Worm (Caenorhabditis elegans) whole organism, L2 larva: ENCODE results near the gene R03H10.4.

Experiments used
- R02D3.7 ChIP-seq: fragments of 150-350 bp; optimal IDR thresholded peaks from 2 replicates; lab custom pipeline; 2014; ENCODE audit warnings: missing biosample characterization, missing genetic modification characterization
- aly-2 ChIP-seq: fragments of 150-350 bp; optimal IDR thresholded peaks from 2 replicates; lab custom pipeline; 2014; ENCODE audit warnings: missing biosample characterization, missing genetic modification characterization
- ceh-82 ChIP-seq: fragments of 150-350 bp; optimal IDR thresholded peaks from 2 replicates; lab custom pipeline; 2014; ENCODE audit warnings: missing biosample characterization, missing genetic modification characterization
- egl-27 ChIP-seq: sonication (generic microtip); optimal IDR thresholded peaks from 3 replicates; lab custom pipeline; 2017; ENCODE audit warnings: missing biosample characterization, missing genetic modification reagents, missing genetic modification characterization
- elt-3 ChIP-seq: sonication (generic microtip); optimal IDR thresholded peaks from 2 replicates; lab custom pipeline; 2017; ENCODE audit warnings: missing biosample characterization, missing genetic modification characterization
- lin-39 ChIP-seq: fragments of 150-350 bp; optimal IDR thresholded peaks from 2 replicates; lab custom pipeline; 2014; ENCODE audit warnings: missing biosample characterization, missing genetic modification reagents, missing genetic modification characterization
- lsy-2 ChIP-seq, 2 experiments: fragments of 150-350 bp in 1 of 2; sonication (generic microtip) in 1 of 2; optimal IDR thresholded peaks; 2 replicates each; lab custom pipeline; 2014 to 2017; ENCODE audit warnings: missing biosample characterization in 2 of 2, missing genetic modification characterization in 2 of 2
- mab-5 ChIP-seq: fragments of 150-350 bp; optimal IDR thresholded peaks from 2 replicates; lab custom pipeline; 2014; ENCODE audit warnings: missing biosample characterization, missing genetic modification characterization
- nhr-11 ChIP-seq: fragments of 150-350 bp; optimal IDR thresholded peaks from 2 replicates; lab custom pipeline; 2014; ENCODE audit warnings: missing biosample characterization, missing genetic modification characterization
- nhr-25 ChIP-seq: fragments of 150-350 bp; sonication (generic microtip); optimal IDR thresholded peaks from 3 replicates; lab custom pipeline; 2014; ENCODE audit warnings: missing biosample characterization, missing genetic modification characterization
- snpc-4 ChIP-seq: fragments of 150-350 bp; optimal IDR thresholded peaks from 2 replicates; lab custom pipeline; 2014; ENCODE audit warnings: missing biosample characterization, missing genetic modification characterization
- unc-62 ChIP-seq: fragments of 150-350 bp; optimal IDR thresholded peaks from 2 replicates; lab custom pipeline; 2014; ENCODE audit warnings: missing biosample characterization, missing genetic modification reagents, missing genetic modification characterization
- zag-1 ChIP-seq: fragments of 150-350 bp; optimal IDR thresholded peaks from 2 replicates; lab custom pipeline; 2014; ENCODE audit warnings: missing biosample characterization, missing genetic modification characterization
- ztf-1 ChIP-seq: fragments of 200-800 bp; sonication (Bioruptor generic); conservative IDR thresholded peaks from 2 replicates; pipeline ENCODE4 v1.3.6; 2022; ENCODE audit warnings: missing genetic modification characterization, missing compliant biosample characterization

DNA sequence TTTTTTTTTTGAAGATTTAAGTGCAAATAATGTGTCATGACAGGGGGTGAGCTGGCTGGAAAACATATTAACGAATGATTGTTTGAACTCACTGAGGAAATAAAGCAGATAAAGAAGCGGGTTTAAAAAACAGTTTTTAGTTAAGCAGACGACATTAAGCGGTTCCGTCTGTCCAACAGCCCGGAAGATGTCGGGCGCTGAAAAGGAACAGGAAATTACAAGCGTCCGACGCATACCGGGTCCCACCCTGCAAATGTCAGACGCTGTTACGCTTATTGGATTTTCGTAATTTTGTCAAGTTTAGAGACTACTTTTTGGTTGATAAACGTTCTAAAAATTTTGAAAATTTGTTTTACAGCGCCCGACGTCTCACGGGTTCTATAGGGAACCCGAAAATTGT is 8.7 kb downstream of the R03H10.4 start:
- no peak for TF ChIP-seq ceh-82 (tag; lab: Kevin White, UChicago)
- no peak for TF ChIP-seq nhr-25
- no peak for TF ChIP-seq snpc-4 (tag; lab: Kevin White, UChicago)
- no peak for TF ChIP-seq lsy-2 (tag; optimal IDR thresholded peaks at IDR 0.05; lab: Kevin White, UChicago)
- no peak for TF ChIP-seq egl-27 (tag; lab: Kevin White, UChicago)
- TF ChIP-seq ztf-1 (GFP tag; lab: Robert Waterston, UW), result no peak
- TF ChIP-seq zag-1 (tag; lab: Kevin White, UChicago), result no peak
- no peak for TF ChIP-seq aly-2 (tag; lab: Kevin White, UChicago)
- no peak for TF ChIP-seq lin-39 (tag; lab: Kevin White, UChicago)
- TF ChIP-seq R02D3.7 (tag; lab: Kevin White, UChicago), result no peak
- TF ChIP-seq mab-5 (tag; lab: Kevin White, UChicago), result no peak
- TF ChIP-seq unc-62 (GFP tag; lab: Kevin White, UChicago), result no peak
- TF ChIP-seq elt-3 (tag; lab: Kevin White, UChicago), result no peak
- no peak for TF ChIP-seq nhr-11
